Worm (Caenorhabditis elegans) whole organism, L1 larva: ENCODE measurements around the gene T04A8.8.

Source experiments
- C04F5.9 ChIP-seq: sonication (generic microtip); optimal IDR thresholded peaks from 2 replicates; lab custom pipeline; 2016; ENCODE audit warnings: missing genetic modification characterization, missing compliant biosample characterization
- C16A3.4 ChIP-seq: fragments of 150-350 bp; optimal IDR thresholded peaks from 2 replicates; lab custom pipeline; 2014; ENCODE audit warnings: missing biosample characterization, missing genetic modification characterization
- F16B12.6 ChIP-seq: fragments of 150-350 bp; optimal IDR thresholded peaks from 2 replicates; lab custom pipeline; 2014; ENCODE audit warnings: missing biosample characterization, missing genetic modification characterization
- Y116A8C.19 ChIP-seq: sonication (generic microtip); optimal IDR thresholded peaks from 2 replicates; lab custom pipeline; 2016; ENCODE audit warnings: missing compliant biosample characterization, missing genetic modification characterization, borderline replicate concordance
- aha-1 ChIP-seq: fragments of 150-350 bp; optimal IDR thresholded peaks from 2 replicates; lab custom pipeline; 2014; ENCODE audit warnings: missing biosample characterization, missing genetic modification characterization
- aly-2 ChIP-seq: fragments of 150-350 bp; optimal IDR thresholded peaks from 2 replicates; lab custom pipeline; 2014; ENCODE audit warnings: missing biosample characterization, missing genetic modification characterization
- ama-1 ChIP-seq: fragments of 150-350 bp; optimal IDR thresholded peaks from 2 replicates; lab custom pipeline; 2014
- blmp-1 ChIP-seq: fragments of 150-350 bp; optimal IDR thresholded peaks from 2 replicates; lab custom pipeline; 2014; ENCODE audit warnings: missing biosample characterization, missing genetic modification characterization
- ceh-8 ChIP-seq: fragments of 200-800 bp; sonication (Bioruptor generic); optimal IDR thresholded peaks from 2 replicates; lab custom pipeline; 2018; ENCODE audit warnings: mild to moderate bottlenecking, missing genetic modification characterization, moderate library complexity, missing compliant biosample characterization
- ceh-82 ChIP-seq, 3 experiments: fragments of 150-350 bp in 1 of 3; sonication (generic microtip) in 2 of 3; optimal IDR thresholded peaks; 2 replicates each; lab custom pipeline; 2014 to 2017; ENCODE audit warnings: missing biosample characterization in 3 of 3, missing genetic modification characterization in 3 of 3
- ces-1 ChIP-seq: fragments of 150-350 bp; optimal IDR thresholded peaks from 2 replicates; lab custom pipeline; 2014; ENCODE audit warnings: missing biosample characterization, missing genetic modification reagents, missing genetic modification characterization
- dpl-1 ChIP-seq, 3 experiments: fragments of 150-350 bp in 2 of 3; sonication (generic microtip) in 1 of 3; optimal IDR thresholded peaks; 2 replicates each; lab custom pipeline; 2014 to 2017; ENCODE audit warnings: missing biosample characterization in 3 of 3, missing genetic modification characterization in 3 of 3, missing genetic modification reagents in 3 of 3
- dsc-1 ChIP-seq: sonication (generic microtip); optimal IDR thresholded peaks from 2 replicates; lab custom pipeline; 2016; ENCODE audit warnings: mild to moderate bottlenecking, missing genetic modification characterization, missing compliant biosample characterization
- efl-3 ChIP-seq: fragments of 200-800 bp; sonication (Bioruptor generic); optimal IDR thresholded peaks from 2 replicates; lab custom pipeline; 2018; ENCODE audit warnings: mild to moderate bottlenecking, missing genetic modification characterization, missing compliant biosample characterization
- egl-13 ChIP-seq: sonication (generic microtip); optimal IDR thresholded peaks from 2 replicates; lab custom pipeline; 2016; ENCODE audit warnings: missing genotype, missing genetic modification reagents, missing genetic modification characterization, missing compliant biosample characterization
- egl-27 ChIP-seq, 2 experiments: fragments of 150-350 bp in 1 of 2; sonication (generic microtip); optimal IDR thresholded peaks; 3 replicates each; lab custom pipeline; 2017 to 2018; ENCODE audit warnings: missing biosample characterization in 2 of 2, missing genetic modification characterization in 2 of 2, missing genetic modification reagents in 2 of 2
- elt-3 ChIP-seq, 6 experiments: fragments of 150-350 bp in 1 of 6; sonication (generic microtip); optimal IDR thresholded peaks; 2 replicates each; lab custom pipeline; 2017 to 2018; ENCODE audit warnings: missing biosample characterization in 6 of 6, missing genetic modification characterization in 6 of 6, inconsistent platforms in 1 of 6
- fkh-10 ChIP-seq: sonication (generic microtip); optimal IDR thresholded peaks from 2 replicates; lab custom pipeline; 2017; ENCODE audit warnings: missing biosample characterization, missing genetic modification reagents, missing genetic modification characterization
- fkh-4 ChIP-seq: sonication (generic microtip); optimal IDR thresholded peaks from 2 replicates; lab custom pipeline; 2016; ENCODE audit warnings: missing compliant biosample characterization, missing genetic modification characterization, borderline replicate concordance
- fkh-8 ChIP-seq: sonication (generic microtip); optimal IDR thresholded peaks from 2 replicates; lab custom pipeline; 2016; ENCODE audit warnings: mild to moderate bottlenecking, missing genetic modification characterization, missing compliant biosample characterization
- hlh-17 ChIP-seq: fragments of 200-800 bp; sonication (Bioruptor generic); optimal IDR thresholded peaks from 2 replicates; lab custom pipeline; 2018; ENCODE audit warnings: missing genetic modification characterization, mild to moderate bottlenecking, missing compliant biosample characterization, moderate library complexity, borderline replicate concordance
- hpl-2 ChIP-seq: fragments of 150-350 bp; optimal IDR thresholded peaks from 2 replicates; lab custom pipeline; 2014; ENCODE audit warnings: missing biosample characterization, missing genetic modification reagents, missing genetic modification characterization
- isw-1 ChIP-seq: fragments of 200-800 bp; sonication (Bioruptor generic); IDR thresholded peaks from 2 replicates; pipeline ENCODE4 v1.3.6; 2022; ENCODE audit warnings: missing genetic modification characterization, missing compliant biosample characterization
- jun-1 ChIP-seq: fragments of 150-350 bp; optimal IDR thresholded peaks from 2 replicates; lab custom pipeline; 2014; ENCODE audit warnings: missing biosample characterization, missing genetic modification reagents, missing genetic modification characterization
- lin-13 ChIP-seq: fragments of 150-350 bp; optimal IDR thresholded peaks from 2 replicates; lab custom pipeline; 2014; ENCODE audit warnings: missing biosample characterization, missing genetic modification reagents, missing genetic modification characterization
- lin-15B ChIP-seq: fragments of 150-350 bp; sonication (generic microtip); optimal IDR thresholded peaks from 3 replicates; lab custom pipeline; 2014; ENCODE audit warnings: missing biosample characterization, missing genetic modification characterization
- lsy-2 ChIP-seq, 2 experiments: fragments of 150-350 bp; optimal IDR thresholded peaks; 2 replicates each; lab custom pipeline; 2014; ENCODE audit warnings: missing biosample characterization in 2 of 2, missing genetic modification characterization in 2 of 2
- mdl-1 ChIP-seq, 2 experiments: fragments of 150-350 bp; optimal IDR thresholded peaks; 2 replicates each; lab custom pipeline; 2014 to 2017; ENCODE audit warnings: missing biosample characterization in 2 of 2, missing genetic modification characterization in 2 of 2, inconsistent platforms in 1 of 2
- mef-2 ChIP-seq: fragments of 150-350 bp; optimal IDR thresholded peaks from 2 replicates; lab custom pipeline; 2014; ENCODE audit warnings: missing biosample characterization, missing genetic modification characterization
- nhr-28 ChIP-seq: fragments of 150-350 bp; optimal IDR thresholded peaks from 2 replicates; lab custom pipeline; 2014; ENCODE audit warnings: missing biosample characterization, missing genetic modification characterization
- nhr-71 ChIP-seq: sonication (generic microtip); optimal IDR thresholded peaks from 2 replicates; lab custom pipeline; 2016; ENCODE audit warnings: mild to moderate bottlenecking, missing genetic modification characterization, moderate library complexity, missing compliant biosample characterization
- nhr-76 ChIP-seq: sonication (generic microtip); optimal IDR thresholded peaks from 2 replicates; lab custom pipeline; 2017; ENCODE audit warnings: missing biosample characterization, missing genetic modification characterization
- nhr-77 ChIP-seq: fragments of 150-350 bp; optimal IDR thresholded peaks from 2 replicates; lab custom pipeline; 2014; ENCODE audit warnings: missing biosample characterization, missing genetic modification characterization
- nhr-84 ChIP-seq: sonication (generic microtip); optimal IDR thresholded peaks from 2 replicates; lab custom pipeline; 2017; ENCODE audit warnings: missing biosample characterization, missing genetic modification characterization
- nhr-85 ChIP-seq: sonication (generic microtip); peaks from one replicate; lab custom pipeline; 2016; ENCODE audit warnings: missing genetic modification characterization, inconsistent platforms, missing compliant biosample characterization
- pax-3 ChIP-seq: fragments of 200-800 bp; sonication (Bioruptor generic); optimal IDR thresholded peaks from 2 replicates; lab custom pipeline; 2018; ENCODE audit warnings: mild to moderate bottlenecking, missing genetic modification characterization, moderate library complexity, missing compliant biosample characterization
- pqm-1 ChIP-seq: sonication (generic microtip); optimal IDR thresholded peaks from 3 replicates; lab custom pipeline; 2017; ENCODE audit warnings: missing biosample characterization, missing genetic modification characterization
- rnt-1 ChIP-seq: sonication (generic microtip); optimal IDR thresholded peaks from 2 replicates; lab custom pipeline; 2016; ENCODE audit warnings: mild to moderate bottlenecking, missing genetic modification characterization, moderate library complexity, missing compliant biosample characterization
- snpc-4 ChIP-seq: fragments of 150-350 bp; optimal IDR thresholded peaks from 2 replicates; lab custom pipeline; 2014; ENCODE audit warnings: missing biosample characterization, missing genetic modification characterization
- sup-37 ChIP-seq: fragments of 200-800 bp; sonication (Bioruptor generic); optimal IDR thresholded peaks from 2 replicates; lab custom pipeline; 2018; ENCODE audit warnings: mild to moderate bottlenecking, missing genetic modification characterization, missing compliant biosample characterization
- swsn-7 ChIP-seq: sonication (generic microtip); optimal IDR thresholded peaks from 2 replicates; lab custom pipeline; 2016; ENCODE audit warnings: missing genetic modification characterization, missing compliant biosample characterization
- unc-130 ChIP-seq: fragments of 150-350 bp; optimal IDR thresholded peaks from 2 replicates; lab custom pipeline; 2017; ENCODE audit warnings: missing biosample characterization, missing genetic modification characterization, inconsistent platforms
- unc-62 ChIP-seq: fragments of 150-350 bp; optimal IDR thresholded peaks from 2 replicates; lab custom pipeline; 2014; ENCODE audit warnings: missing biosample characterization, missing genetic modification reagents, missing genetic modification characterization
- unc-86 ChIP-seq: sonication (generic microtip); optimal IDR thresholded peaks from 2 replicates; lab custom pipeline; 2016; ENCODE audit warnings: missing genetic modification characterization, missing compliant biosample characterization
- unc-98 ChIP-seq: fragments of 200-800 bp; sonication (Bioruptor generic); IDR thresholded peaks from 2 replicates; pipeline ENCODE4 v1.3.6; 2022; ENCODE audit warnings: missing genetic modification characterization, missing compliant biosample characterization
- vab-15 ChIP-seq: sonication (generic microtip); optimal IDR thresholded peaks from 2 replicates; lab custom pipeline; 2017; ENCODE audit warnings: missing genotype, mild to moderate bottlenecking, missing genetic modification characterization, missing compliant biosample characterization
- xbp-1 ChIP-seq: sonication (generic microtip); optimal IDR thresholded peaks from 2 replicates; lab custom pipeline; 2016; ENCODE audit warnings: missing genetic modification characterization, missing compliant biosample characterization
- zag-1 ChIP-seq: fragments of 150-350 bp; optimal IDR thresholded peaks from 2 replicates; lab custom pipeline; 2014; ENCODE audit warnings: missing biosample characterization, missing genetic modification characterization
- zip-4 ChIP-seq: fragments of 200-800 bp; sonication (Bioruptor generic); optimal IDR thresholded peaks from 2 replicates; lab custom pipeline; 2018; ENCODE audit warnings: mild to moderate bottlenecking, missing genetic modification characterization, moderate library complexity, missing compliant biosample characterization
- ztf-11 ChIP-seq, 2 experiments: sonication (generic microtip); optimal IDR thresholded peaks; 2 replicates each; lab custom pipeline; 2016 to 2017; ENCODE audit warnings: missing genetic modification characterization in 2 of 2, missing biosample characterization in 1 of 2, missing compliant biosample characterization in 1 of 2
- ztf-4 ChIP-seq: fragments of 150-350 bp; optimal IDR thresholded peaks from 2 replicates; lab custom pipeline; 2014; ENCODE audit warnings: missing biosample characterization, missing genetic modification characterization

Gene T04A8.8

ce11 chrIII:4720620-4721227, 26.9 kb downstream of the T04A8.8 start, which contains the start of gene emb-5 (continued):
- TF ChIP-seq ceh-82 (tag; optimal IDR thresholded peaks at IDR 0.05; lab: Kevin White, UChicago) (peak; percentile 30 to 85 (median 74)), nhr-28 (tag; lab: Kevin White, UChicago) (no peak), zag-1 (no peak), pax-3 (peak; percentile 28), lsy-2 (tag; optimal IDR thresholded peaks at IDR 0.05; lab: Kevin White, UChicago) (peak in 1 of 2 experiments; percentile 76), isw-1 (GFP tag; lab: Robert Waterston, UW) (peak; percentile 75), fkh-10 (GFP tag; lab: Kevin White, UChicago) (no peak), fkh-4 (no peak), nhr-84 (tag; lab: Kevin White, UChicago) (no peak), hpl-2 (GFP tag; lab: Kevin White, UChicago) (no peak), zip-4 (GFP tag; lab: Kevin White, UChicago) (no peak), rnt-1 (peak; percentile 86), C04F5.9 (peak; percentile 65), mef-2 (no peak), ces-1 (no peak), dpl-1 (GFP tag; optimal IDR thresholded peaks at IDR 0.05; lab: Kevin White, UChicago) (peak; percentile 95 to 97 (median 96))

DNA sequence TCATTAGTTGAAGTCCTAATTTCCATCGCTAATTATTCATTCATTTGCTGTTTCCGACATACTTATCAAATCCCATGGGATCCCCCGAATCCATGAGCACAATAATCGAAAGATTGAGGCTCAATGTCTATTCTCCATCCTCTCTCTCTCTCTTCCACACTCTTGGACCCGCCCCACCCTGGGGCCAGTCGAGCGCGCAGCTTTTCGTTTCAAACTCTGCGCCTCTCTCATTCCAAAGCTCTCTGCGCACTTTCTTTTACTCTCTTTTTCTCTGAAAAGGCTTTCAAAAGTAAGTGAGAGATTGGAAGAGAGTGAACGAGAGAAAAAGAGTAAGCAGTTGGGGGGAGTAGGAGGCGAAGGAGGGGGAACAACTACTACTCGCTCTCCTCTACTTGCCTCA, 28.0 kb downstream of the T04A8.8 start, which contains the start of gene acy-1:
Gene acy-1 (plus strand): TSS at position 346 of the 400 bp plus-strand sequence.
- TF ChIP-seq egl-13 (tag; lab: Kevin White, UChicago) = peak; percentile 47
- TF ChIP-seq ceh-8 = peak; percentile 62
- no peak for TF ChIP-seq nhr-28 (tag; lab: Kevin White, UChicago)
- TF ChIP-seq elt-3 (tag; optimal IDR thresholded peaks at IDR 0.05; lab: Kevin White, UChicago) = no peak
- TF ChIP-seq pqm-1 (tag; lab: Kevin White, UChicago) = no peak
- TF ChIP-seq lin-13 = peak; percentile 67
- no peak for TF ChIP-seq aly-2 (tag; lab: Kevin White, UChicago)
- peak in 1 of 2 experiments; percentile 40 for TF ChIP-seq egl-27 (tag; optimal IDR thresholded peaks at IDR 0.05; lab: Kevin White, UChicago)
- TF ChIP-seq F16B12.6 (tag; lab: Kevin White, UChicago) = peak; percentile 25
- no peak for TF ChIP-seq vab-15
- peak; percentile 84 for TF ChIP-seq swsn-7 (tag; lab: Kevin White, UChicago)
- TF ChIP-seq rnt-1 = peak; percentile 87
- TF ChIP-seq hpl-2 (GFP tag; lab: Kevin White, UChicago) = no peak
- no peak for TF ChIP-seq sup-37
- peak; percentile 46; the same call in 1 of the 2 replicates for TF ChIP-seq unc-98 (GFP tag; lab: Robert Waterston, UW)
- peak; percentile 35 for TF ChIP-seq C16A3.4 (tag; lab: Kevin White, UChicago)
- no peak for TF ChIP-seq Y116A8C.19 (tag; lab: Kevin White, UChicago)
- TF ChIP-seq dsc-1 = peak; percentile 71
- TF ChIP-seq unc-86 (tag; lab: Kevin White, UChicago) = peak; percentile 80
- TF ChIP-seq ztf-4 = no peak
- peak; percentile 69 for TF ChIP-seq nhr-77 (tag; lab: Kevin White, UChicago)
- TF ChIP-seq jun-1 (tag; lab: Kevin White, UChicago) = peak; percentile 59
- TF ChIP-seq hlh-17 (GFP tag; lab: Kevin White, UChicago) = no peak
- TF ChIP-seq mdl-1 (tag; optimal IDR thresholded peaks at IDR 0.05; lab: Kevin White, UChicago) = peak in 1 of 2 experiments; percentile 2
- peak; percentile 62 for TF ChIP-seq nhr-85 (tag; lab: Kevin White, UChicago)
- no peak for TF ChIP-seq fkh-4
- TF ChIP-seq unc-130 = peak; percentile 34
- TF ChIP-seq efl-3 (GFP tag; lab: Kevin White, UChicago) = no peak
- peak; percentile 49 for TF ChIP-seq pax-3
- no peak for TF ChIP-seq nhr-76 (tag; lab: Kevin White, UChicago)
- TF ChIP-seq ama-1 (lab: Kevin White, UChicago) = no peak
- peak in 1 of 2 experiments; percentile 13 for TF ChIP-seq ztf-11 (tag; optimal IDR thresholded peaks at IDR 0.05; lab: Kevin White, UChicago)
- peak; percentile 38 for TF ChIP-seq blmp-1 (tag; lab: Kevin White, UChicago)
- peak; percentile 48 for TF ChIP-seq lin-15B (tag; lab: Kevin White, UChicago)
- TF ChIP-seq xbp-1 (tag; lab: Kevin White, UChicago) = peak; percentile 67
- no peak for TF ChIP-seq unc-62
- TF ChIP-seq C04F5.9 = peak; percentile 31
- TF ChIP-seq snpc-4 (tag; lab: Kevin White, UChicago) = peak; percentile 43
- TF ChIP-seq nhr-71 (tag; lab: Kevin White, UChicago) = peak; percentile 91
- TF ChIP-seq aha-1 = no peak
- TF ChIP-seq fkh-8 = peak; percentile 83
